Worm (Caenorhabditis elegans): Measurements from ENCODE around the gene ragc-1.

The ragc-1 gene

ce11 chrIV:11635437-11636408 lies 31.0 kb upstream of the ragc-1 start, which contains the start of gene mars-1 (continued):
- TF ChIP-seq pbrm-1 (GFP tag; IDR thresholded peaks at IDR 0.05) (0 out of 2 replicates have a peak, but pooled peaks have one; percentile 24), ama-1 (optimal IDR thresholded peaks at IDR 0.05) (no peak), ama-1 (GFP tag; optimal IDR thresholded peaks at IDR 0.05) (no peak), ceh-27 (GFP tag; optimal IDR thresholded peaks at IDR 0.05) (peak; percentile 8), lin-26 (GFP tag; IDR thresholded peaks at IDR 0.05) (no peak), ztf-28 (GFP tag; IDR thresholded peaks at IDR 0.05) (no peak), aptf-3 (GFP tag; IDR thresholded peaks at IDR 0.05) (no peak), D2030.7 (GFP tag; IDR thresholded peaks at IDR 0.05) (0 out of 2 replicates have a peak, but pooled peaks have one; percentile 19), unc-62 (GFP tag; optimal IDR thresholded peaks at IDR 0.05) (no peak), C17E4.6 (GFP tag; IDR thresholded peaks at IDR 0.05) (no peak), nfyb-1 (GFP tag; IDR thresholded peaks at IDR 0.05) (0 out of 2 replicates have a peak, but pooled peaks have one; percentile 42), efl-1 (GFP tag; optimal IDR thresholded peaks at IDR 0.05) (peak; percentile 3), snpc-4 (GFP tag; optimal IDR thresholded peaks at IDR 0.05) (no peak), snpc-4 (tag; optimal IDR thresholded peaks at IDR 0.05) (peak in 2 of 4 experiments; percentile 12 to 41), tbp1 (GFP tag; optimal IDR thresholded peaks at IDR 0.05) (peak; percentile 43), cebp-1 (GFP tag; IDR thresholded peaks at IDR 0.05) (peak; percentile 48; the same call in 1 of the 2 replicates), cebp-1 (tag; optimal IDR thresholded peaks at IDR 0.05) (peak; percentile 94), nfya-1 (tag; optimal IDR thresholded peaks at IDR 0.05; ENCODE audit: borderline replicate concordance, insufficient read depth) (no peak), attf-5 (GFP tag; optimal IDR thresholded peaks at IDR 0.05) (peak; percentile 54), K11D2.4 (GFP tag; IDR thresholded peaks at IDR 0.05) (0 out of 2 replicates have a peak, but pooled peaks have one; percentile 31), unc-130 (GFP tag; optimal IDR thresholded peaks at IDR 0.05) (peak; percentile 49)

- peak; percentile 50 for TF ChIP-seq madf-6 (GFP tag; IDR thresholded peaks at IDR 0.05)
- TF ChIP-seq F49E8.2 (tag; optimal IDR thresholded peaks at IDR 0.05; ENCODE audit: insufficient read depth), result no peak
These were observed 27.0 kb upstream of the ragc-1 start, which contains the start of gene F58B3.4 for ce11 chrIV:11631750-11632149. Gene F58B3.4, minus strand, starts transcription at chrIV:11631850.

- no peak for TF ChIP-seq nhr-90 (tag; optimal IDR thresholded peaks at IDR 0.05)
- no peak for TF ChIP-seq tlf-1 (GFP tag; optimal IDR thresholded peaks at IDR 0.05)
- no peak for TF ChIP-seq gei-17 (GFP tag; optimal IDR thresholded peaks at IDR 0.05)
- no peak for TF ChIP-seq fkh-3 (tag; optimal IDR thresholded peaks at IDR 0.05)
- no peak for TF ChIP-seq B0019.2 (GFP tag; conservative IDR thresholded peaks at IDR 0.05)
- no peak for TF ChIP-seq madf-6 (GFP tag; IDR thresholded peaks at IDR 0.05)
- no peak for TF ChIP-seq snpc-1.1 (tag; optimal IDR thresholded peaks at IDR 0.05; ENCODE audit: insufficient read depth)
- no peak for TF ChIP-seq nhr-27 (tag; optimal IDR thresholded peaks at IDR 0.05)
- no peak for TF ChIP-seq snpc-3.4 (tag; optimal IDR thresholded peaks at IDR 0.05)
These were observed 23.1 kb upstream of the ragc-1 start, which contains the start of gene lys-6 for ce11 chrIV:11627847-11628246. Gene lys-6, minus strand, starts transcription at chrIV:11627947.

- TF ChIP-seq nfya-1 (tag; optimal IDR thresholded peaks at IDR 0.05; ENCODE audit: borderline replicate concordance, insufficient read depth) (no peak), ztf-6 (GFP tag; IDR thresholded peaks at IDR 0.05) (no peak), nhr-179 (tag; optimal IDR thresholded peaks at IDR 0.05) (no peak), atf-7 (tag; optimal IDR thresholded peaks at IDR 0.05) (no peak), dpl-1 (GFP tag; optimal IDR thresholded peaks at IDR 0.05) (no peak), attf-5 (GFP tag; optimal IDR thresholded peaks at IDR 0.05) (no peak), dpff-1 (tag; optimal IDR thresholded peaks at IDR 0.05) (no peak), sptf-2 (GFP tag; optimal IDR thresholded peaks at IDR 0.05) (no peak), rpc-1 (optimal IDR thresholded peaks at IDR 0.05) (no peak), rpc-1 (tag; optimal IDR thresholded peaks at IDR 0.05) (no peak), K11D2.4 (GFP tag; IDR thresholded peaks at IDR 0.05) (no peak), aptf-2 (GFP tag; conservative IDR thresholded peaks at IDR 0.05) (no peak), mxl-1 (tag; optimal IDR thresholded peaks at IDR 0.05) (no peak), ceh-79 (tag; optimal IDR thresholded peaks at IDR 0.05) (no peak), ztf-18 (tag; optimal IDR thresholded peaks at IDR 0.05) (no peak), rcor-1 (GFP tag; IDR thresholded peaks at IDR 0.05) (no peak)
These were observed 20.7 kb upstream of the ragc-1 start, which contains the start of gene lys-5 for ce11 chrIV:11625482-11625881. Gene lys-5, minus strand, starts transcription at chrIV:11625582.
